Fruit fly (Drosophila melanogaster): ENCODE results near the gene sina.

DNA sequence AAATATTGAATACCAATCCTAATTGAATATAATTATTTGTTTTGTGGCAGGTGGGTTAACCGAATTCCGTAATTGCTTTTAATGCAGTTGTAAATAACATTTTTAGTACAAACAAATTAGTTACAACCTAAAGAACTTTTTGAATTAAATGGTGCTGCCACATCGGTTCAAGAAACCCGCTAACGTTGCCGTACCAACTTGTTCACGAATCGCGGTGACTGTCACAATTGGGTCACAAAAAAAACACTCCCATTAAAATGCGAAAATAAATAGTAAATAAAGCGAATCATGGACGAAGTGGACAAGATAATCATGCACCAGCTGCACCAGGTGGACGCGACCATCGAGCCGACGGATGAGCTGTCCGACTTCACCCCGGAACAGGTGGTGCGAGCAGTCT lies 9.4 kb downstream of the sina start, which contains the start of gene CG9951:
- TF ChIP-seq Max (GFP tag; optimal IDR thresholded peaks at IDR 0.05) (no peak), gcm2 (GFP tag; optimal IDR thresholded peaks at IDR 0.05) (no peak), Sox100B (GFP tag; optimal IDR thresholded peaks at IDR 0.05) (no peak), fru (optimal IDR thresholded peaks at IDR 0.05) (no peak), CG1832 (GFP tag; optimal IDR thresholded peaks at IDR 0.05) (no peak), Lpt (GFP tag; optimal IDR thresholded peaks at IDR 0.05) (no peak)
